Fruit fly (Drosophila melanogaster) whole organism, wandering third instar larva: ENCODE data around the gene Reck.

ENCODE experiments used
- N ChIP-seq: fragments of >200 bp; optimal IDR thresholded peaks from 2 replicates; lab custom pipeline; 2018; ENCODE audit warnings: missing biosample characterization, missing external identifiers, missing genetic modification characterization
- Sp1 ChIP-seq: fragments of 200-800 bp; sonication (Bioruptor generic); optimal IDR thresholded peaks from 3 replicates; lab custom pipeline; 2019; ENCODE audit warnings: missing biosample characterization, mild to moderate bottlenecking, missing genetic modification characterization, moderate library complexity
- jim ChIP-seq: fragments of 175-275, 200-325 bp; sonication (Bioruptor generic); optimal IDR thresholded peaks from 2 replicates; lab custom pipeline; 2016; ENCODE audit warnings: missing biosample characterization, mild to moderate bottlenecking, missing genetic modification characterization

DNA sequence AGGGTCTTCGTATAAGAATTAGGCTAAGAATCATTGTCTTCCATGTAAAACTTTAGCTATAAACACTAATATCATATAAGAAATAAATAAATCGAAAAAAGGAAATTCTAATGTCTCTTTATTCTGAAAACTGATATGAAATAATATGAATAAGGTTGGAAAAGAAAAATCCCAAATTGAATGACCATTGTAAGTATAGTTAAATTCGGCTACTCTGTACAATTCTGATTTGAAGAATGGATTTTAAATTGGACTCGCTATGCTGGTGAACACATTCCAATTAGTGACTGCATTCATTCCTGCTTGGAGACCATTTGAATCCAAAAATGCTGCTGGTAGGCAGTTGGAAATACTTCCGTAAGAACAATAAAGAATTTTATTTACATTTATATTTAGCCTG is 43.6 kb downstream of the Reck start:
- TF ChIP-seq N (no peak), jim (GFP tag; lab: Kevin White, UChicago) (no peak), Sp1 (no peak)
